Worm (Caenorhabditis elegans) whole organism, young adult: ENCODE results near the gene pot-1.

ENCODE experiments used
- B0035.1 ChIP-seq: sonication (generic microtip); optimal IDR thresholded peaks from 2 replicates; lab custom pipeline; 2016; ENCODE audit warnings: missing genetic modification characterization, mild to moderate bottlenecking, missing compliant biosample characterization, missing genotype, missing genetic modification reagents
- F10E7.11 ChIP-seq: sonication (generic microtip); optimal IDR thresholded peaks from 2 replicates; lab custom pipeline; 2017; ENCODE audit warnings: mild to moderate bottlenecking, missing genetic modification characterization, moderate library complexity, missing compliant biosample characterization
- F33H1.4 ChIP-seq: fragments of 200-800 bp; sonication (Bioruptor generic); IDR thresholded peaks from 2 replicates; pipeline ENCODE4 v1.3.6; 2022; ENCODE audit warnings: missing genetic modification reagents, missing genetic modification characterization, missing compliant biosample characterization
- F37B4.10 ChIP-seq: fragments of 200-800 bp; sonication (Bioruptor generic); IDR thresholded peaks from 2 replicates; pipeline ENCODE4 v1.3.6; 2022; ENCODE audit warnings: missing genetic modification characterization, missing compliant biosample characterization
- F52B5.7 ChIP-seq: sonication (generic microtip); optimal IDR thresholded peaks from 2 replicates; lab custom pipeline; 2016; ENCODE audit warnings: mild to moderate bottlenecking, missing genetic modification characterization, missing compliant biosample characterization
- F57A8.1 ChIP-seq: fragments of 200-800 bp; sonication (Bioruptor generic); optimal IDR thresholded peaks from 2 replicates; lab custom pipeline; 2018; ENCODE audit warnings: mild to moderate bottlenecking, missing genetic modification characterization, moderate library complexity, missing compliant biosample characterization
- F57C9.4 ChIP-seq: sonication (generic microtip); optimal IDR thresholded peaks from 2 replicates; lab custom pipeline; 2017; ENCODE audit warnings: mild to moderate bottlenecking, missing genetic modification characterization, missing compliant biosample characterization
- Y67H2A.10 ChIP-seq: fragments of 200-800 bp; sonication (Bioruptor generic); conservative IDR thresholded peaks from 2 replicates; pipeline ENCODE4 v1.3.6; 2022; ENCODE audit warnings: missing genetic modification reagents, missing genetic modification characterization, missing compliant biosample characterization
- ZK185.1 ChIP-seq: sonication (generic microtip); optimal IDR thresholded peaks from 2 replicates; lab custom pipeline; 2016; ENCODE audit warnings: mild to moderate bottlenecking, missing genetic modification characterization, missing compliant biosample characterization; ENCODE audit not compliant: poor library complexity, severe bottlenecking
- akir-1 ChIP-seq: fragments of 200-800 bp; sonication (Bioruptor generic); optimal IDR thresholded peaks from 2 replicates; lab custom pipeline; 2018; ENCODE audit warnings: mild to moderate bottlenecking, missing genetic modification characterization, moderate library complexity, missing compliant biosample characterization
- ama-1 ChIP-seq, 3 experiments: fragments of 150-350 bp in 1 of 3; sonication (generic microtip) in 2 of 3; optimal IDR thresholded peaks; 2 replicates each; lab custom pipeline; 2014 to 2018; ENCODE audit warnings: missing biosample characterization in 2 of 3, missing genetic modification characterization in 2 of 3, missing genetic modification reagents in 2 of 3
- atf-7 ChIP-seq: sonication (generic microtip); optimal IDR thresholded peaks from 2 replicates; lab custom pipeline; 2017; ENCODE audit warnings: mild to moderate bottlenecking, missing genetic modification characterization, missing compliant biosample characterization
- bed-1 ChIP-seq: fragments of 200-800 bp; sonication (Bioruptor generic); IDR thresholded peaks from 2 replicates; pipeline ENCODE4 v1.3.6; 2022; ENCODE audit warnings: missing genetic modification reagents, missing genetic modification characterization, missing compliant biosample characterization
- bed-2 ChIP-seq: fragments of 200-800 bp; sonication (Bioruptor generic); IDR thresholded peaks from 2 replicates; pipeline ENCODE4 v1.3.6; 2022; ENCODE audit warnings: missing genetic modification reagents, missing genetic modification characterization, missing compliant biosample characterization
- cebp-1 ChIP-seq, 2 experiments: fragments of 200-800 bp in 1 of 2; sonication (Bioruptor generic) in 1 of 2; sonication (generic microtip) in 1 of 2; IDR thresholded peaks in 1 of 2; optimal IDR thresholded peaks in 1 of 2; 2 replicates each; pipeline versions ENCODE4 v1.3.6 to Lab custom; 2017 to 2022; ENCODE audit warnings: missing compliant biosample characterization in 2 of 2, missing genetic modification characterization in 2 of 2, mild to moderate bottlenecking in 1 of 2, missing genetic modification reagents in 1 of 2, moderate library complexity in 1 of 2
- ceh-58 ChIP-seq: fragments of 200-800 bp; sonication (Bioruptor generic); IDR thresholded peaks from 2 replicates; pipeline ENCODE4 v1.3.6; 2022; ENCODE audit warnings: missing genetic modification characterization, missing compliant biosample characterization
- chd-7 ChIP-seq: sonication (generic microtip); optimal IDR thresholded peaks from 2 replicates; lab custom pipeline; 2016; ENCODE audit warnings: mild to moderate bottlenecking, missing genetic modification characterization, moderate library complexity, missing compliant biosample characterization
- efl-1 ChIP-seq: fragments of 150-350 bp; optimal IDR thresholded peaks from 2 replicates; lab custom pipeline; 2014; ENCODE audit warnings: missing biosample characterization, missing genetic modification reagents, missing genetic modification characterization
- ekl-4 ChIP-seq: fragments of 200-800 bp; sonication (Bioruptor generic); IDR thresholded peaks from 2 replicates; pipeline ENCODE4 v1.3.6; 2022; ENCODE audit warnings: missing genetic modification reagents, missing genetic modification characterization, missing compliant biosample characterization
- ets-4 ChIP-seq: fragments of 200-800 bp; sonication (Bioruptor generic); optimal IDR thresholded peaks from 2 replicates; lab custom pipeline; 2018; ENCODE audit warnings: mild to moderate bottlenecking, missing genetic modification characterization, missing compliant biosample characterization
- gei-17 ChIP-seq: fragments of 200-800 bp; sonication (Bioruptor generic); optimal IDR thresholded peaks from 2 replicates; lab custom pipeline; 2018; ENCODE audit warnings: mild to moderate bottlenecking, missing genetic modification characterization, missing compliant biosample characterization
- him-1 ChIP-seq: sonication (generic microtip); optimal IDR thresholded peaks from 2 replicates; lab custom pipeline; 2016; ENCODE audit warnings: missing genotype, missing genetic modification reagents, missing genetic modification characterization, missing compliant biosample characterization
- hlh-26 ChIP-seq: fragments of 200-800 bp; sonication (Bioruptor generic); conservative IDR thresholded peaks from 2 replicates; pipeline ENCODE4 v1.3.6; 2022; ENCODE audit warnings: missing genetic modification reagents, missing genetic modification characterization, missing compliant biosample characterization
- hsf-1 ChIP-seq: fragments of 200-800 bp; sonication (Bioruptor generic); IDR thresholded peaks from 2 replicates; pipeline ENCODE4 v1.3.6; 2022; ENCODE audit warnings: missing genetic modification reagents, missing genetic modification characterization, missing compliant biosample characterization
- lag-1 ChIP-seq: fragments of 200-800 bp; sonication (Bioruptor generic); IDR thresholded peaks from 2 replicates; pipeline ENCODE4 v1.3.6; 2022; ENCODE audit warnings: missing genetic modification reagents, missing genetic modification characterization, missing compliant biosample characterization
- let-607 ChIP-seq, 2 experiments: fragments of 200-800 bp in 1 of 2; sonication (Bioruptor generic) in 1 of 2; sonication (generic microtip) in 1 of 2; optimal IDR thresholded peaks; 2 replicates each; lab custom pipeline; 2016 to 2018; ENCODE audit warnings: mild to moderate bottlenecking in 2 of 2, missing compliant biosample characterization in 2 of 2, missing genetic modification characterization in 2 of 2, moderate library complexity in 2 of 2, missing genotype in 1 of 2
- lin-35 ChIP-seq, 3 experiments: fragments of 150-350 bp in 2 of 3; sonication (generic microtip) in 1 of 3; optimal IDR thresholded peaks; 2 replicates each; lab custom pipeline; 2014 to 2018; ENCODE audit warnings: missing biosample characterization in 3 of 3, missing genetic modification characterization in 3 of 3, missing genetic modification reagents in 3 of 3
- madf-3 ChIP-seq: fragments of 200-800 bp; sonication (Bioruptor generic); IDR thresholded peaks from 2 replicates; pipeline ENCODE4 v1.3.6; 2022; ENCODE audit warnings: missing genetic modification reagents, missing genetic modification characterization, missing compliant biosample characterization
- madf-6 ChIP-seq: fragments of 200-800 bp; sonication (Bioruptor generic); IDR thresholded peaks from 2 replicates; pipeline ENCODE4 v1.3.6; 2022; ENCODE audit warnings: missing genetic modification reagents, missing genetic modification characterization, missing compliant biosample characterization
- mes-4 ChIP-seq: sonication (generic microtip); optimal IDR thresholded peaks from 2 replicates; lab custom pipeline; 2016; ENCODE audit warnings: missing genotype, missing genetic modification characterization, missing compliant biosample characterization
- mxl-1 ChIP-seq: sonication (generic microtip); optimal IDR thresholded peaks from 2 replicates; lab custom pipeline; 2016; ENCODE audit warnings: missing genetic modification characterization, missing compliant biosample characterization
- nfya-1 ChIP-seq: sonication (generic microtip); optimal IDR thresholded peaks from 2 replicates; lab custom pipeline; 2017; ENCODE audit warnings: antibody characterized with exemption, missing compliant biosample characterization, missing genetic modification characterization, borderline replicate concordance; ENCODE audit not compliant: insufficient read depth
- nfya-2 ChIP-seq: fragments of 200-800 bp; sonication (Bioruptor generic); IDR thresholded peaks from 2 replicates; pipeline ENCODE4 v1.3.6; 2022; ENCODE audit warnings: missing genetic modification reagents, missing genetic modification characterization, missing compliant biosample characterization
- nfyb-1 ChIP-seq: fragments of 200-800 bp; sonication (Bioruptor generic); IDR thresholded peaks from 2 replicates; pipeline ENCODE4 v1.3.6; 2022; ENCODE audit warnings: missing genetic modification reagents, missing genetic modification characterization, missing compliant biosample characterization
- nhr-120 ChIP-seq: fragments of 200-800 bp; sonication (Bioruptor generic); IDR thresholded peaks from 2 replicates; pipeline ENCODE4 v1.3.6; 2022; ENCODE audit warnings: missing genetic modification characterization, missing compliant biosample characterization
- pbrm-1 ChIP-seq: fragments of 200-800 bp; sonication (Bioruptor generic); IDR thresholded peaks from 2 replicates; pipeline ENCODE4 v1.3.6; 2022; ENCODE audit warnings: missing genetic modification reagents, missing genetic modification characterization, missing compliant biosample characterization
- rec-8 ChIP-seq, 2 experiments: sonication (generic microtip); optimal IDR thresholded peaks; 2 replicates each; lab custom pipeline; 2016; ENCODE audit warnings: mild to moderate bottlenecking in 2 of 2, missing genetic modification characterization in 2 of 2, missing genetic modification reagents in 2 of 2, missing genotype in 2 of 2, missing biosample characterization in 1 of 2, missing compliant biosample characterization in 1 of 2, moderate library complexity in 1 of 2
- sdz-38 ChIP-seq: sonication (generic microtip); optimal IDR thresholded peaks from 2 replicates; lab custom pipeline; 2016; ENCODE audit warnings: missing genotype, missing genetic modification characterization, missing compliant biosample characterization
- sea-2 ChIP-seq: fragments of 200-800 bp; sonication (Bioruptor generic); IDR thresholded peaks from 2 replicates; pipeline ENCODE4 v1.3.6; 2022; ENCODE audit warnings: missing genetic modification characterization, missing compliant biosample characterization
- snpc-1.1 ChIP-seq: sonication (generic microtip); optimal IDR thresholded peaks from 2 replicates; lab custom pipeline; 2017; ENCODE audit warnings: missing genetic modification characterization, mild to moderate bottlenecking, missing compliant biosample characterization, antibody characterized with exemption, moderate library complexity, missing genotype, missing genetic modification reagents; ENCODE audit not compliant: insufficient read depth
- tbx-9 ChIP-seq: sonication (generic microtip); optimal IDR thresholded peaks from 2 replicates; lab custom pipeline; 2016; ENCODE audit warnings: borderline replicate concordance, missing genetic modification characterization, inconsistent platforms, missing compliant biosample characterization
- unc-130 ChIP-seq: sonication (generic microtip); optimal IDR thresholded peaks from 2 replicates; lab custom pipeline; 2016; ENCODE audit warnings: missing genetic modification reagents, missing genetic modification characterization, missing compliant biosample characterization
- unc-62 ChIP-seq: fragments of 150-350 bp; optimal IDR thresholded peaks from 2 replicates; lab custom pipeline; 2014; ENCODE audit warnings: missing biosample characterization, missing genetic modification reagents, missing genetic modification characterization
- zfh-2 ChIP-seq: fragments of 200-800 bp; sonication (Bioruptor generic); conservative IDR thresholded peaks from 2 replicates; pipeline ENCODE4 v1.3.6; 2022; ENCODE audit warnings: missing genetic modification reagents, missing genetic modification characterization, missing compliant biosample characterization
- ztf-22 ChIP-seq: fragments of 200-800 bp; sonication (Bioruptor generic); optimal IDR thresholded peaks from 2 replicates; lab custom pipeline; 2018; ENCODE audit warnings: mild to moderate bottlenecking, missing genetic modification characterization, moderate library complexity, missing compliant biosample characterization
- ztf-25 ChIP-seq: fragments of 200-800 bp; sonication (Bioruptor generic); IDR thresholded peaks from 2 replicates; pipeline ENCODE4 v1.3.6; 2022; ENCODE audit warnings: missing genetic modification reagents, missing genetic modification characterization, missing compliant biosample characterization
- ztf-3 ChIP-seq: fragments of 200-800 bp; sonication (Bioruptor generic); optimal IDR thresholded peaks from 2 replicates; lab custom pipeline; 2018; ENCODE audit warnings: mild to moderate bottlenecking, missing genetic modification characterization, missing compliant biosample characterization

The pot-1 gene

DNA sequence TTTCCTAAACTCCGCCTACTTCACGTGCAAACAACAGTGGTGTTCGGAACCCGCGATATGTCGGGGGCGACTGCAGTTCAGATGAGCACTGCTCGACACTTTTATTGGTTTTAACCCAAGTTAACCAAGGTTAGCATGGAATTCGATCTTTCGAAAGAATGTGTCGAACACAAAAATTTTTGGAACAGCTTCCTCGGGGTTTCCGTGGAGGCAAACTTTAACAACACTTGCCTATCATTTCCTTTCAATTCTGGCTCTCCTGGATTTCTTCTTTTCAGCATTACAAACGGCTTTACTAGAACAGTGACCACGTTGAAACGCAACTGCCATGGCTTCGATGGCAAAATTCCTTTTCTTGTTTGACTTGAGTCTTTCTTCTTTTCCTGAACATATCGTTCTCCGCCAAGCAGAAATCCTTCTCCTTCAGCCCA is 7.8 kb upstream of the pot-1 start (continued):
- TF ChIP-seq Y67H2A.10 (GFP tag; lab: Robert Waterston, UW) (no peak), efl-1 (no peak), ztf-22 (GFP tag; lab: Kevin White, UChicago) (no peak), ama-1 (optimal IDR thresholded peaks at IDR 0.05; lab: Kevin White, UChicago) (peak; percentile 82), ama-1 (GFP tag; optimal IDR thresholded peaks at IDR 0.05; lab: Kevin White, UChicago) (no peak), zfh-2 (GFP tag; lab: Robert Waterston, UW) (no peak; the same call in 1 of the 2 replicates), ets-4 (GFP tag; lab: Kevin White, UChicago) (peak; percentile 44), bed-1 (no peak), ztf-25 (GFP tag; lab: Robert Waterston, UW) (0 out of 2 replicates have a peak, but pooled peaks have one; percentile 36), ekl-4 (GFP tag; lab: Robert Waterston, UW) (peak; percentile 92), mxl-1 (tag; lab: Kevin White, UChicago) (peak; percentile 6), sea-2 (GFP tag; lab: Robert Waterston, UW) (no peak), mes-4 (tag; lab: Kevin White, UChicago) (peak; percentile 1), nhr-120 (no peak), nfyb-1 (GFP tag; lab: Robert Waterston, UW) (peak; percentile 90), unc-62 (GFP tag; lab: Kevin White, UChicago) (no peak), ztf-3 (GFP tag; lab: Kevin White, UChicago) (no peak), bed-2 (GFP tag; lab: Robert Waterston, UW) (no peak), sdz-38 (tag; lab: Kevin White, UChicago) (no peak), madf-6 (GFP tag; lab: Robert Waterston, UW) (peak; percentile 88), unc-130 (GFP tag; lab: Kevin White, UChicago) (peak; percentile 37), rec-8 (tag; optimal IDR thresholded peaks at IDR 0.05; lab: Kevin White, UChicago) (no peak), F10E7.11 (tag; lab: Kevin White, UChicago) (no peak), snpc-1.1 (tag; lab: Kevin White, UChicago) (peak; percentile 100), lag-1 (GFP tag; lab: Robert Waterston, UW) (no peak), akir-1 (GFP tag; lab: Kevin White, UChicago) (no peak), let-607 (tag; optimal IDR thresholded peaks at IDR 0.05; lab: Kevin White, UChicago) (peak in 1 of 2 experiments; percentile 30), pbrm-1 (GFP tag; lab: Robert Waterston, UW) (peak; percentile 98), him-1 (peak; percentile 91), F57A8.1 (GFP tag; lab: Kevin White, UChicago) (no peak), nfya-1 (no peak), hsf-1 (GFP tag; lab: Robert Waterston, UW) (peak; percentile 75), lin-35 (GFP tag; optimal IDR thresholded peaks at IDR 0.05; lab: Kevin White, UChicago) (peak in 1 of 3 experiments; percentile 27), tbx-9 (tag; lab: Kevin White, UChicago) (peak; percentile 11), madf-3 (GFP tag; lab: Robert Waterston, UW) (no peak), F37B4.10 (GFP tag; lab: Robert Waterston, UW) (no peak), F33H1.4 (GFP tag; lab: Robert Waterston, UW) (peak; percentile 51; the same call in 1 of the 2 replicates), ZK185.1 (tag; lab: Kevin White, UChicago) (no peak), B0035.1 (tag; lab: Kevin White, UChicago) (no peak), F52B5.7 (peak; percentile 35), chd-7 (tag; lab: Kevin White, UChicago) (peak; percentile 40), ceh-58 (no peak), atf-7 (tag; lab: Kevin White, UChicago) (peak; percentile 63), nfya-2 (GFP tag; lab: Robert Waterston, UW) (no peak), gei-17 (peak; percentile 49), cebp-1 (GFP tag; IDR thresholded peaks at IDR 0.05; lab: Robert Waterston, UW) (no peak), cebp-1 (tag; optimal IDR thresholded peaks at IDR 0.05; lab: Kevin White, UChicago) (peak; percentile 64), hlh-26 (GFP tag; lab: Robert Waterston, UW) (no peak), F57C9.4 (tag; lab: Kevin White, UChicago) (peak; percentile 40)
